Fruit fly (Drosophila melanogaster): ENCODE results near the gene CG13887.
A peak's percentile ranks its signal among the peaks of the same experiment; 100 is the strongest.

dm6 chr3L:815234-816200, 22.1 kb upstream of the CG13887 start:
- peak; percentile 74 for TF ChIP-seq row (GFP tag; IDR thresholded peaks at IDR 0.05)
- TF ChIP-seq Camta (GFP tag; optimal IDR thresholded peaks at IDR 0.05): no peak
- TF ChIP-seq CG18764 (GFP tag; optimal IDR thresholded peaks at IDR 0.05): no peak
- TF ChIP-seq br (optimal IDR thresholded peaks at IDR 0.05): no peak
- no peak for TF ChIP-seq CG4854 (GFP tag; optimal IDR thresholded peaks at IDR 0.05)
- TF ChIP-seq sob (GFP tag; IDR thresholded peaks at IDR 0.05): peak; percentile 14; the same call in 1 of the 2 replicates
- no peak for TF ChIP-seq CG16863 (GFP tag; optimal IDR thresholded peaks at IDR 0.05)
- no peak for TF ChIP-seq eyg (GFP tag; optimal IDR thresholded peaks at IDR 0.05)
- no peak for TF ChIP-seq dan (GFP tag; IDR thresholded peaks at IDR 0.05)
- TF ChIP-seq CG7987 (GFP tag; optimal IDR thresholded peaks at IDR 0.05): no peak
